Worm (Caenorhabditis elegans): ENCODE measurements around the gene adm-2.

ce11 chrX:13712992-13713391 is 25.2 kb downstream of the adm-2 start:
- no peak for TF ChIP-seq ceh-13 (GFP tag; optimal IDR thresholded peaks at IDR 0.05)
- TF ChIP-seq ama-1 (optimal IDR thresholded peaks at IDR 0.05) = no peak
- TF ChIP-seq tbx-11 (GFP tag; IDR thresholded peaks at IDR 0.05) = no peak
- no peak for TF ChIP-seq scrt-1 (GFP tag; IDR thresholded peaks at IDR 0.05)
- TF ChIP-seq B0310.2 (tag; optimal IDR thresholded peaks at IDR 0.05) = no peak
- TF ChIP-seq sea-1 (GFP tag; conservative IDR thresholded peaks at IDR 0.05) = no peak
- no peak for TF ChIP-seq hnd-1 (tag; optimal IDR thresholded peaks at IDR 0.05)
- TF ChIP-seq ceh-36 (tag; optimal IDR thresholded peaks at IDR 0.05) = no peak

Data from whole organism, early embryonic.